Fruit fly (Drosophila melanogaster) whole organism, prepupa: ENCODE results near the gene CG8188.

Experiments
- Blimp-1 ChIP-seq: fragments of 200-800 bp; sonication (Bioruptor generic); optimal IDR thresholded peaks from 3 replicates; lab custom pipeline; 2017; ENCODE audit warnings: missing biosample characterization, missing genetic modification characterization, mild to moderate bottlenecking, moderate library complexity, missing genetic modification reagents
- CG10631 ChIP-seq: fragments of 200-800 bp; sonication (Bioruptor generic); optimal IDR thresholded peaks from 2 replicates; lab custom pipeline; 2016; ENCODE audit warnings: missing biosample characterization, missing genetic modification characterization
- CG11762 ChIP-seq: fragments of 200-800 bp; sonication (Bioruptor generic); optimal IDR thresholded peaks from 3 replicates; lab custom pipeline; 2016; ENCODE audit warnings: missing biosample characterization, missing genetic modification characterization; ENCODE audit not compliant: insufficient read depth
- CG11902 ChIP-seq: fragments of 200-800 bp; sonication (Bioruptor generic); optimal IDR thresholded peaks from 3 replicates; lab custom pipeline; 2016; ENCODE audit warnings: missing biosample characterization, missing genetic modification characterization
- CG15336 ChIP-seq: fragments of 200-800 bp; sonication (Bioruptor generic); IDR thresholded peaks from 2 replicates; pipeline ENCODE4 v1.3.6; 2022; ENCODE audit warnings: missing biosample characterization, missing genetic modification characterization
- CG1621 ChIP-seq: fragments of 200-800 bp; sonication (Bioruptor generic); optimal IDR thresholded peaks from 3 replicates; lab custom pipeline; 2018; ENCODE audit warnings: missing biosample characterization, mild to moderate bottlenecking, missing genetic modification characterization
- CG16779 ChIP-seq: fragments of 200-800 bp; sonication (Bioruptor generic); optimal IDR thresholded peaks from 3 replicates; lab custom pipeline; 2017; ENCODE audit warnings: missing biosample characterization, mild to moderate bottlenecking, missing genetic modification characterization
- CG3032 ChIP-seq: fragments of 200-800 bp; optimal IDR thresholded peaks from 2 replicates; lab custom pipeline; 2019; ENCODE audit warnings: missing biosample characterization, mild to moderate bottlenecking, missing genetic modification characterization, moderate library complexity
- CG31627 ChIP-seq: fragments of 200-800 bp; sonication (Bioruptor generic); optimal IDR thresholded peaks from 3 replicates; lab custom pipeline; 2016; ENCODE audit warnings: missing biosample characterization, missing genetic modification characterization
- CG32006 ChIP-seq: fragments of 200-800 bp; sonication (Bioruptor generic); optimal IDR thresholded peaks from 3 replicates; lab custom pipeline; 2017; ENCODE audit warnings: missing biosample characterization, mild to moderate bottlenecking, missing genetic modification characterization
- CG6163 ChIP-seq: fragments of 200-800 bp; sonication (Bioruptor generic); IDR thresholded peaks from 3 replicates; pipeline ENCODE4 v1.3.6; 2022; ENCODE audit warnings: missing biosample characterization, missing genetic modification characterization
- CG6276 ChIP-seq: fragments of 200-800 bp; sonication (Bioruptor generic); optimal IDR thresholded peaks from 2 replicates; lab custom pipeline; 2017; ENCODE audit warnings: missing biosample characterization, mild to moderate bottlenecking, missing genetic modification characterization
- CG6792 ChIP-seq: fragments of 200-800 bp; sonication (Bioruptor generic); optimal IDR thresholded peaks from 3 replicates; lab custom pipeline; 2016; ENCODE audit warnings: missing biosample characterization, missing genetic modification characterization
- CG6808 ChIP-seq: fragments of 200-800 bp; sonication (Bioruptor generic); optimal IDR thresholded peaks from 3 replicates; lab custom pipeline; 2017; ENCODE audit warnings: missing biosample characterization, missing genetic modification characterization, mild to moderate bottlenecking, moderate library complexity, missing genetic modification reagents
- CG6854 ChIP-seq: fragments of 200-800 bp; sonication (Bioruptor generic); optimal IDR thresholded peaks from 2 replicates; lab custom pipeline; 2017; ENCODE audit warnings: missing biosample characterization, mild to moderate bottlenecking, missing genetic modification characterization
- CG7368 ChIP-seq: fragments of 200-800 bp; sonication (Bioruptor generic); optimal IDR thresholded peaks from 3 replicates; lab custom pipeline; 2016; ENCODE audit warnings: missing biosample characterization, missing genetic modification characterization
- CG8119 ChIP-seq: fragments of 200-800 bp; sonication (Bioruptor generic); IDR thresholded peaks from 3 replicates; pipeline ENCODE4 v1.3.6; 2022; ENCODE audit warnings: missing biosample characterization, missing genetic modification characterization
- CG8319 ChIP-seq: fragments of 200-800 bp; sonication (Bioruptor generic); optimal IDR thresholded peaks from 3 replicates; lab custom pipeline; 2016; ENCODE audit warnings: missing biosample characterization, missing genetic modification characterization
- CG8632 ChIP-seq: fragments of 200-800 bp; sonication (Bioruptor generic); optimal IDR thresholded peaks from 3 replicates; lab custom pipeline; 2016; ENCODE audit warnings: missing biosample characterization, missing genetic modification characterization
- CG9139 ChIP-seq: fragments of 200-800 bp; sonication (Bioruptor generic); optimal IDR thresholded peaks from 3 replicates; lab custom pipeline; 2017; ENCODE audit warnings: missing biosample characterization, mild to moderate bottlenecking, missing genetic modification characterization
- Eip75B ChIP-seq: fragments of 200-800 bp; sonication (Bioruptor generic); optimal IDR thresholded peaks from 3 replicates; lab custom pipeline; 2016; ENCODE audit warnings: missing biosample characterization, missing genetic modification characterization
- Eip93F ChIP-seq: fragments of 200-800 bp; sonication (Bioruptor generic); optimal IDR thresholded peaks from 2 replicates; lab custom pipeline; 2016; ENCODE audit warnings: missing biosample characterization, mild to moderate bottlenecking, missing genetic modification characterization
- Ets96B ChIP-seq: fragments of 200-800 bp; optimal IDR thresholded peaks from 2 replicates; lab custom pipeline; 2019; ENCODE audit warnings: missing biosample characterization, mild to moderate bottlenecking, missing genetic modification characterization, moderate library complexity
- Gug ChIP-seq: fragments of 200-800 bp; sonication (Bioruptor generic); IDR thresholded peaks from 2 replicates; pipeline ENCODE4 v1.3.6; 2022; ENCODE audit warnings: missing biosample characterization, missing genetic modification characterization
- Hr38 ChIP-seq: sonication (Bioruptor generic); optimal IDR thresholded peaks from 2 replicates; lab custom pipeline; 2016; ENCODE audit warnings: missing biosample characterization, missing genetic modification characterization
- Hr39 ChIP-seq: fragments of 200-800 bp; sonication (Bioruptor generic); optimal IDR thresholded peaks from 2 replicates; lab custom pipeline; 2016; ENCODE audit warnings: missing biosample characterization, missing genetic modification characterization
- Hr4 ChIP-seq: fragments of 200-800 bp; sonication (Bioruptor generic); optimal IDR thresholded peaks from 3 replicates; lab custom pipeline; 2016; ENCODE audit warnings: missing biosample characterization, missing genetic modification characterization
- Met ChIP-seq: fragments of 200-800 bp; sonication (Bioruptor generic); optimal IDR thresholded peaks from 3 replicates; lab custom pipeline; 2016; ENCODE audit warnings: missing biosample characterization, missing genetic modification characterization
- OdsH ChIP-seq: fragments of 200-800 bp; sonication (Bioruptor generic); optimal IDR thresholded peaks from 3 replicates; lab custom pipeline; 2016; ENCODE audit warnings: missing biosample characterization, missing genetic modification characterization
- achi ChIP-seq: fragments of 200-800 bp; sonication (Bioruptor generic); optimal IDR thresholded peaks from 3 replicates; lab custom pipeline; 2016; ENCODE audit warnings: missing biosample characterization, missing genetic modification characterization
- cyc ChIP-seq: fragments of 200-800 bp; sonication (Bioruptor generic); optimal IDR thresholded peaks from 3 replicates; lab custom pipeline; 2016; ENCODE audit warnings: missing biosample characterization, missing genetic modification characterization
- dac ChIP-seq: fragments of 200-800 bp; sonication (Bioruptor generic); optimal IDR thresholded peaks from 2 replicates; lab custom pipeline; 2017; ENCODE audit warnings: missing biosample characterization, mild to moderate bottlenecking, missing genetic modification characterization
- eg ChIP-seq: fragments of 200-800 bp; sonication (Bioruptor generic); IDR thresholded peaks from 3 replicates; pipeline ENCODE4 v1.3.6; 2022; ENCODE audit warnings: missing biosample characterization, missing genetic modification characterization
- esn ChIP-seq: fragments of 200-800 bp; sonication (Bioruptor generic); optimal IDR thresholded peaks from 2 replicates; lab custom pipeline; 2016; ENCODE audit warnings: missing biosample characterization, mild to moderate bottlenecking, missing genetic modification characterization, moderate library complexity
- fd59A ChIP-seq: fragments of 200-800 bp; sonication (Bioruptor generic); optimal IDR thresholded peaks from 2 replicates; lab custom pipeline; 2017; ENCODE audit warnings: missing biosample characterization, mild to moderate bottlenecking, missing genetic modification characterization, missing genetic modification reagents
- fkh ChIP-seq: fragments of 200-800 bp; sonication (Bioruptor generic); optimal IDR thresholded peaks from 3 replicates; lab custom pipeline; 2017; ENCODE audit warnings: missing biosample characterization, mild to moderate bottlenecking, missing genetic modification characterization, moderate library complexity
- lz ChIP-seq: fragments of 200-800 bp; sonication (Bioruptor generic); optimal IDR thresholded peaks from 3 replicates; lab custom pipeline; 2016; ENCODE audit warnings: missing biosample characterization, missing genetic modification characterization
- net ChIP-seq: fragments of 200-800 bp; sonication (Bioruptor generic); optimal IDR thresholded peaks from 3 replicates; lab custom pipeline; 2016; ENCODE audit warnings: missing biosample characterization, missing genetic modification characterization
- pdm3 ChIP-seq: fragments of 200-800 bp; sonication (Bioruptor generic); optimal IDR thresholded peaks from 3 replicates; lab custom pipeline; 2016; ENCODE audit warnings: missing biosample characterization, missing genetic modification characterization
- spab ChIP-seq: fragments of 200-800 bp; sonication (Bioruptor generic); optimal IDR thresholded peaks from 2 replicates; lab custom pipeline; 2017; ENCODE audit warnings: missing biosample characterization, mild to moderate bottlenecking, missing genetic modification characterization, missing genetic modification reagents
- ss ChIP-seq, 2 experiments: fragments of 200-800 bp; sonication (Bioruptor generic); optimal IDR thresholded peaks; 2 replicates in 1 of 2; 3 replicates in 1 of 2; lab custom pipeline; 2017 to 2018; ENCODE audit warnings: mild to moderate bottlenecking in 2 of 2, missing biosample characterization in 2 of 2, missing genetic modification characterization in 2 of 2, moderate library complexity in 1 of 2
- svp ChIP-seq: fragments of 200-800 bp; sonication (Bioruptor generic); peaks from one replicate; lab custom pipeline; 2016; ENCODE audit warnings: missing biosample characterization, missing genetic modification characterization
- topi ChIP-seq: fragments of 200-800 bp; sonication (Bioruptor generic); optimal IDR thresholded peaks from 3 replicates; lab custom pipeline; 2016; ENCODE audit warnings: missing biosample characterization, missing genetic modification characterization
- vri ChIP-seq: fragments of 200-800 bp; sonication (Bioruptor generic); optimal IDR thresholded peaks from 3 replicates; lab custom pipeline; 2016; ENCODE audit warnings: missing biosample characterization, mild to moderate bottlenecking, missing genetic modification characterization

CG8188 gene

dm6 chrX:17682745-17683505 is 19.9 kb downstream of the CG8188 start (continued):
- TF ChIP-seq fd59A (GFP tag; lab: Kevin White, UChicago) (peak; percentile 84), CG11762 (peak; percentile 91), dac (GFP tag; lab: Kevin White, UChicago) (peak; percentile 85), pdm3 (peak; percentile 95), vri (GFP tag; lab: Kevin White, UChicago) (peak; percentile 88), Hr4 (peak; percentile 93), CG6792 (GFP tag; lab: Kevin White, UChicago) (peak; percentile 96), Hr39 (GFP tag; lab: Kevin White, UChicago) (peak; percentile 90), CG8119 (GFP tag; lab: Robert Waterston, UW) (peak; percentile 98), CG1621 (tag; lab: Kevin White, UChicago) (peak; percentile 86), achi (GFP tag; lab: Kevin White, UChicago) (peak; percentile 92), Gug (GFP tag; lab: Robert Waterston, UW) (peak; percentile 93), Ets96B (tag; lab: Kevin White, UChicago) (peak; percentile 85), CG10631 (peak; percentile 95), Eip93F (peak; percentile 92), Met (GFP tag; lab: Kevin White, UChicago) (peak; percentile 94)

dm6 chrX:17679642-17680571 is 22.9 kb downstream of the CG8188 start:
- TF ChIP-seq lz (GFP tag; lab: Kevin White, UChicago), result peak; percentile 16
- peak; percentile 27 for TF ChIP-seq OdsH
- no peak for TF ChIP-seq CG11902
- TF ChIP-seq CG6854 (GFP tag; lab: Kevin White, UChicago), result no peak
- no peak for TF ChIP-seq CG1621 (tag; lab: Kevin White, UChicago)
- peak; percentile 12 for TF ChIP-seq CG16779 (tag; lab: Kevin White, UChicago)
- TF ChIP-seq Eip75B (GFP tag; lab: Kevin White, UChicago), result no peak
- peak; percentile 25 for TF ChIP-seq Hr4
- no peak for TF ChIP-seq vri (GFP tag; lab: Kevin White, UChicago)
- peak; percentile 40; the same call in 2 of the 3 replicates for TF ChIP-seq CG6163 (GFP tag; lab: Robert Waterston, UW)
- TF ChIP-seq CG32006, result peak; percentile 76
- peak; percentile 64 for TF ChIP-seq CG6276 (GFP tag; lab: Kevin White, UChicago)
- TF ChIP-seq CG31627 (GFP tag; lab: Kevin White, UChicago), result peak; percentile 11
- TF ChIP-seq ss (GFP tag; optimal IDR thresholded peaks at IDR 0.05; lab: Kevin White, UChicago), result peak; percentile 43 to 63
- TF ChIP-seq CG7368 (GFP tag; lab: Kevin White, UChicago), result no peak
- peak; percentile 9 for TF ChIP-seq CG8319 (GFP tag; lab: Kevin White, UChicago)
- 0 out of 2 replicates have a peak, but pooled peaks have one; percentile 37 for TF ChIP-seq CG15336
- peak; percentile 34; the same call in 2 of the 3 replicates for TF ChIP-seq eg (GFP tag; lab: Robert Waterston, UW)
- TF ChIP-seq topi, result peak; percentile 18
- no peak for TF ChIP-seq cyc
- no peak for TF ChIP-seq dac (GFP tag; lab: Kevin White, UChicago)
- peak; percentile 17 for TF ChIP-seq Hr39 (GFP tag; lab: Kevin White, UChicago)
- peak; percentile 62 for TF ChIP-seq CG3032 (tag; lab: Kevin White, UChicago)
- peak; percentile 50 for TF ChIP-seq CG8632 (GFP tag; lab: Kevin White, UChicago)
- TF ChIP-seq fkh (GFP tag; lab: Kevin White, UChicago), result no peak
- TF ChIP-seq CG11762, result peak; percentile 49
- TF ChIP-seq esn (GFP tag; lab: Kevin White, UChicago), result peak; percentile 64
- peak; percentile 56 for TF ChIP-seq Ets96B (tag; lab: Kevin White, UChicago)
- peak; percentile 50 for TF ChIP-seq spab (GFP tag; lab: Kevin White, UChicago)
- no peak for TF ChIP-seq Gug (GFP tag; lab: Robert Waterston, UW)
- TF ChIP-seq CG6808 (GFP tag; lab: Kevin White, UChicago), result peak; percentile 59
- TF ChIP-seq Blimp-1 (GFP tag; lab: Kevin White, UChicago), result peak; percentile 39
- TF ChIP-seq Hr38, result no peak
- TF ChIP-seq net (GFP tag; lab: Kevin White, UChicago), result peak; percentile 21
- peak; percentile 22 for TF ChIP-seq CG9139 (GFP tag; lab: Kevin White, UChicago)
- TF ChIP-seq pdm3, result peak; percentile 53
- TF ChIP-seq svp, result peak; percentile 50
- TF ChIP-seq achi (GFP tag; lab: Kevin White, UChicago), result peak; percentile 56
- TF ChIP-seq CG8119 (GFP tag; lab: Robert Waterston, UW), result peak; percentile 25; the same call in 1 of the 3 replicates
- peak; percentile 29 for TF ChIP-seq fd59A (GFP tag; lab: Kevin White, UChicago)
